Worm (Caenorhabditis elegans) whole organism, L3 larva: Measurements from ENCODE around the gene irld-50.
A peak's percentile ranks its signal among the peaks of the same experiment; 100 is the strongest.

Experiments used
- ZK546.5 ChIP-seq: sonication (generic microtip); optimal IDR thresholded peaks from 2 replicates; lab custom pipeline; 2017; ENCODE audit warnings: missing biosample characterization, missing genetic modification characterization
- ceh-28 ChIP-seq: fragments of 150-350 bp; optimal IDR thresholded peaks from 2 replicates; lab custom pipeline; 2014; ENCODE audit warnings: missing biosample characterization, missing genetic modification reagents, missing genetic modification characterization
- ceh-82 ChIP-seq: fragments of 150-350 bp; optimal IDR thresholded peaks from 2 replicates; lab custom pipeline; 2014; ENCODE audit warnings: missing biosample characterization, missing genetic modification characterization
- ceh-9 ChIP-seq: sonication (generic microtip); optimal IDR thresholded peaks from 2 replicates; lab custom pipeline; 2018; ENCODE audit warnings: missing biosample characterization, missing genetic modification characterization
- elt-1 ChIP-seq: fragments of 150-350 bp; optimal IDR thresholded peaks from 2 replicates; lab custom pipeline; 2014; ENCODE audit warnings: missing biosample characterization, missing genetic modification characterization
- elt-2 ChIP-seq: sonication (generic microtip); optimal IDR thresholded peaks from 2 replicates; lab custom pipeline; 2016; ENCODE audit warnings: missing genetic modification reagents, mild to moderate bottlenecking, missing genetic modification characterization, missing compliant biosample characterization
- elt-3 ChIP-seq, 3 experiments: fragments of 150-350 bp in 1 of 3; sonication (generic microtip) in 2 of 3; optimal IDR thresholded peaks; 2 replicates in 2 of 3; 4 replicates in 1 of 3; lab custom pipeline; 2014 to 2017; ENCODE audit warnings: missing biosample characterization in 3 of 3, missing genetic modification characterization in 3 of 3
- eor-1 ChIP-seq, 2 experiments: fragments of 150-350 bp; optimal IDR thresholded peaks; 2 replicates each; lab custom pipeline; 2014 to 2018; ENCODE audit warnings: missing biosample characterization in 2 of 2, missing genetic modification characterization in 2 of 2
- fkh-10 ChIP-seq: sonication (generic microtip); optimal IDR thresholded peaks from 2 replicates; lab custom pipeline; 2017; ENCODE audit warnings: missing biosample characterization, missing genetic modification reagents, missing genetic modification characterization
- fkh-2 ChIP-seq: fragments of 150-350 bp; optimal IDR thresholded peaks from 2 replicates; lab custom pipeline; 2014; ENCODE audit warnings: missing biosample characterization, missing genetic modification reagents, missing genetic modification characterization
- fos-1 ChIP-seq: fragments of 150-350 bp; optimal IDR thresholded peaks from 2 replicates; lab custom pipeline; 2014; ENCODE audit warnings: missing biosample characterization, missing genetic modification characterization
- jun-1 ChIP-seq: fragments of 150-350 bp; optimal IDR thresholded peaks from 2 replicates; lab custom pipeline; 2014; ENCODE audit warnings: missing biosample characterization, missing genetic modification reagents, missing genetic modification characterization
- lin-15B ChIP-seq: fragments of 150-350 bp; optimal IDR thresholded peaks from 2 replicates; lab custom pipeline; 2014; ENCODE audit warnings: missing biosample characterization, missing genetic modification characterization
- lin-39 ChIP-seq: fragments of 150-350 bp; optimal IDR thresholded peaks from 2 replicates; lab custom pipeline; 2018; ENCODE audit warnings: missing biosample characterization, missing genetic modification reagents, missing genetic modification characterization
- mdl-1 ChIP-seq: fragments of 150-350 bp; optimal IDR thresholded peaks from 2 replicates; lab custom pipeline; 2014; ENCODE audit warnings: missing biosample characterization, missing genetic modification characterization
- mml-1 ChIP-seq: fragments of 150-350 bp; sonication (generic microtip); optimal IDR thresholded peaks from 3 replicates; lab custom pipeline; 2014; ENCODE audit warnings: missing biosample characterization, missing genetic modification characterization
- nfya-1 ChIP-seq: sonication (generic microtip); optimal IDR thresholded peaks from 2 replicates; lab custom pipeline; 2017; ENCODE audit warnings: missing genetic modification characterization, mild to moderate bottlenecking, missing compliant biosample characterization, antibody characterized with exemption, moderate library complexity; ENCODE audit not compliant: insufficient read depth
- nhr-12 ChIP-seq: fragments of 150-350 bp; optimal IDR thresholded peaks from 2 replicates; lab custom pipeline; 2014; ENCODE audit warnings: missing biosample characterization, missing genetic modification characterization
- nhr-25 ChIP-seq: sonication (generic microtip); optimal IDR thresholded peaks from 2 replicates; lab custom pipeline; 2017; ENCODE audit warnings: missing biosample characterization, missing genetic modification characterization
- nhr-28 ChIP-seq: fragments of 150-350 bp; optimal IDR thresholded peaks from 2 replicates; lab custom pipeline; 2014; ENCODE audit warnings: missing biosample characterization, missing genetic modification characterization
- nhr-67 ChIP-seq: fragments of 150-350 bp; optimal IDR thresholded peaks from 2 replicates; lab custom pipeline; 2014; ENCODE audit warnings: missing biosample characterization, missing genetic modification characterization
- nhr-77 ChIP-seq: fragments of 150-350 bp; optimal IDR thresholded peaks from 2 replicates; lab custom pipeline; 2014; ENCODE audit warnings: missing biosample characterization, missing genetic modification characterization
- pha-4 ChIP-seq: fragments of 150-350 bp; optimal IDR thresholded peaks from 2 replicates; lab custom pipeline; 2014; ENCODE audit warnings: missing biosample characterization, missing genetic modification reagents, missing genetic modification characterization
- pqm-1 ChIP-seq: fragments of 150-350 bp; optimal IDR thresholded peaks from 2 replicates; lab custom pipeline; 2017; ENCODE audit warnings: missing biosample characterization, missing genetic modification characterization, inconsistent platforms
- sea-2 ChIP-seq: fragments of 150-350 bp; sonication (generic microtip); optimal IDR thresholded peaks from 4 replicates; lab custom pipeline; 2014; ENCODE audit warnings: missing biosample characterization, missing genetic modification reagents, missing genetic modification characterization
- skn-1 ChIP-seq: fragments of 150-350 bp; optimal IDR thresholded peaks from 2 replicates; lab custom pipeline; 2014; ENCODE audit warnings: missing biosample characterization, missing genetic modification characterization
- snpc-4 ChIP-seq: fragments of 150-350 bp; optimal IDR thresholded peaks from 2 replicates; lab custom pipeline; 2014; ENCODE audit warnings: missing biosample characterization, missing genetic modification characterization
- tbx-2 ChIP-seq: sonication (generic microtip); optimal IDR thresholded peaks from 2 replicates; lab custom pipeline; 2016; ENCODE audit warnings: mild to moderate bottlenecking, missing genetic modification characterization, missing compliant biosample characterization
- unc-39 ChIP-seq: sonication (generic microtip); optimal IDR thresholded peaks from 4 replicates; lab custom pipeline; 2017; ENCODE audit warnings: missing biosample characterization, missing genetic modification characterization
- unc-62 ChIP-seq: fragments of 150-350 bp; sonication (generic microtip); optimal IDR thresholded peaks from 4 replicates; lab custom pipeline; 2014; ENCODE audit warnings: missing biosample characterization, missing genetic modification reagents, missing genetic modification characterization
- zag-1 ChIP-seq: fragments of 150-350 bp; optimal IDR thresholded peaks from 2 replicates; lab custom pipeline; 2014; ENCODE audit warnings: missing biosample characterization, missing genetic modification characterization
- ztf-11 ChIP-seq: fragments of 150-350 bp; optimal IDR thresholded peaks from 2 replicates; lab custom pipeline; 2014; ENCODE audit warnings: missing biosample characterization, missing genetic modification characterization
- ztf-4 ChIP-seq: fragments of 150-350 bp; optimal IDR thresholded peaks from 2 replicates; lab custom pipeline; 2014; ENCODE audit warnings: missing biosample characterization, missing genetic modification characterization

The irld-50 gene

ce11 chrII:2920817-2921458 lies 22.9 kb downstream of the irld-50 start (continued):
- TF ChIP-seq eor-1 (tag; optimal IDR thresholded peaks at IDR 0.05; lab: Kevin White, UChicago) (no peak), ztf-4 (no peak), elt-2 (tag; lab: Kevin White, UChicago) (peak; percentile 36), ZK546.5 (tag; lab: Kevin White, UChicago) (no peak), fkh-10 (GFP tag; lab: Kevin White, UChicago) (peak; percentile 26), ztf-11 (tag; lab: Kevin White, UChicago) (no peak), lin-39 (tag; lab: Kevin White, UChicago) (peak; percentile 6), nhr-77 (tag; lab: Kevin White, UChicago) (no peak), lin-15B (tag; lab: Kevin White, UChicago) (peak; percentile 15)
- TF ChIP-seq, all 47 proteins: peak for 12

DNA sequence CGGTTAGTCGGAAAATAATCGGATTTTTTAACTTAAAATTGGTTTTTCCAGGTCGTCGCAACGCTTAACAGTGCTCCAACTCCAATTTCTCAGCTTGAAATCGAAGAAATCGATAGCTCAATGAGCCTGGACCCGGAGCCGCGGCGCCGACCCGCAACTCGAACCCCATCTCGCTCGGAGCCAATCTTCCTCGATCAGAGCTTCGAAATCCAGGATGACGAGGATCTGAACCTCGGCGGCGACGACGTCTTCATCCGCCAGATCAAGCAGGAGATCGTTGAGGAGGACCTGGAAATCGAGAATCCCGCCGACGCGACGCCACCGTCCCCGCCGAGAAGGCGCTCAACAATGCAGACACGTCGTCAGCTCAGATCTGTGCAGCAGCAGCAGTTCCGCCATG lies 23.6 kb downstream of the irld-50 start:
- TF ChIP-seq sea-2 (GFP tag; lab: Kevin White, UChicago) = no peak

DNA sequence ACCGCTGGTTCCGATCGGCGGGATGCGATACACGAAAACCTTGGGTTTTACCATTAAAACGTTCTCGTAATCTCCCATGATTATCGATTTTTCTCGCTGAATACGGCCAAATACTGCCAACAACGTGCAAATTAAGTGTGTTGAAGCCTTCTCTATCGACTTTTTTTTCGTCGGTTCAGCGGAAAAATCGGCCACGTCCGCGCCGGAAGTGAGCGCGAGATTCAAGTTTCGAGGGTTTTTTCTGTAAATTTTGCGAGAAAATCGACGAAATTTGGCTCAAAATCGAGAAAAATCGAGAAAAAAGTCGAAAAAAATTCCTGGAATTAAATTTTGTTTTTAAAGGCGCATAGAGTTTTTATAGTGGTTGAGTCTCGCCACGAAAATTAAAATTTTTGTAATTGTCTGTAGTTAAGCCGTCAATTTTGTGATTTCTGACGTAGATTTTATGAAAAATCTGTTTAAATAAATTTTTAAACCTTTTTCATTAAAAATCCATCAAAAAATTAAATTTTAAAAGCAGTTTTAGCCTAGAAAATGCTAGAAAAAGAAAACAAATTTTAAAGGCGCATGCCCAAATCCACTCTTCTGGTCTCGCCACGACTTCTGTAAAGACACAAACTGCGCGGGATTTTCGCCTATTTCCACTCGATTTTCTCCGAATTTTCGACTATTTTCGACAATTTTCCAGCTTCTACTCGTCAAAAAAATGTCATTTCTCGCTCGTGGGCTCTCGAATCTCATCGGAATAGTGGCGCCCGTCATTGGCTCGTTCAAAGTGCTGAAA lies 24.6 kb downstream of the irld-50 start, which contains the start of the genes ncap-1 and Y110A2AR.1:
ncap-1 (minus strand) TSS at position 241 of the 784 bp plus-strand sequence.
Y110A2AR.1 (plus strand) TSS at position 637 of the 784 bp plus-strand sequence.
- TF ChIP-seq skn-1 = no peak
- TF ChIP-seq mml-1 (tag; lab: Kevin White, UChicago) = no peak
- peak; percentile 24 for TF ChIP-seq nfya-1 (tag; lab: Kevin White, UChicago)
- peak; percentile 9 for TF ChIP-seq pha-4 (tag; lab: Kevin White, UChicago)
- no peak for TF ChIP-seq elt-1 (tag; lab: Kevin White, UChicago)
- no peak for TF ChIP-seq snpc-4
- TF ChIP-seq fkh-2 (tag; lab: Kevin White, UChicago) = no peak
- TF ChIP-seq nhr-25 = no peak
- no peak for TF ChIP-seq nhr-12
- TF ChIP-seq lin-15B (tag; lab: Kevin White, UChicago) = peak; percentile 10
- TF ChIP-seq sea-2 (GFP tag; lab: Kevin White, UChicago) = no peak
- TF ChIP-seq pqm-1 (tag; lab: Kevin White, UChicago) = no peak
- TF ChIP-seq jun-1 (tag; lab: Kevin White, UChicago) = no peak
- TF ChIP-seq elt-2 (tag; lab: Kevin White, UChicago) = no peak
- TF ChIP-seq zag-1 (tag; lab: Kevin White, UChicago) = no peak
- TF ChIP-seq nhr-28 (tag; lab: Kevin White, UChicago) = no peak

DNA sequence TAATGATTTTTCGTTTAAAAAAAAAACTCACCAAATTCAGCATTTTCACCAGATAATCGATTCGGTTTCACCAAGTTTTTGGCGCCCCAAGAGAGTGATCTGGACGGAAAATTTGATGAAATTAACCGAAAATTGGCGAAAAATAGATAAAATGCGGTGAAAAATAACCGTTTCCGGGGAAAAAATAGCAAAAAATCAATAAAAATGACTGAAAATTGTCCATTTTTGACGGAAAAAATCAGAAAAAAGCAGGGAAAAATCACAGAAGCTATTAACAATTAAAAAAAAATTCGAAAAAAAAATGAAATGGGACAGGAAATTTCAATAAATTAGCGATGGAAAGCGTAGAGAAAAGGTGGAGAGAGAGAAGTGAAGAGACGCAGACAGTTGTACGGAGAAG lies 30.4 kb downstream of the irld-50 start, which contains the start of gene ubc-15:
ubc-15 (minus strand) TSS at position 101 of the 400 bp plus-strand sequence.
- TF ChIP-seq elt-3 (tag; optimal IDR thresholded peaks at IDR 0.05; lab: Kevin White, UChicago) = no peak
- no peak for TF ChIP-seq ceh-9 (tag; lab: Kevin White, UChicago)
- TF ChIP-seq zag-1 (tag; lab: Kevin White, UChicago) = no peak
- TF ChIP-seq unc-39 (tag; lab: Kevin White, UChicago) = no peak
- no peak for TF ChIP-seq sea-2 (GFP tag; lab: Kevin White, UChicago)

DNA sequence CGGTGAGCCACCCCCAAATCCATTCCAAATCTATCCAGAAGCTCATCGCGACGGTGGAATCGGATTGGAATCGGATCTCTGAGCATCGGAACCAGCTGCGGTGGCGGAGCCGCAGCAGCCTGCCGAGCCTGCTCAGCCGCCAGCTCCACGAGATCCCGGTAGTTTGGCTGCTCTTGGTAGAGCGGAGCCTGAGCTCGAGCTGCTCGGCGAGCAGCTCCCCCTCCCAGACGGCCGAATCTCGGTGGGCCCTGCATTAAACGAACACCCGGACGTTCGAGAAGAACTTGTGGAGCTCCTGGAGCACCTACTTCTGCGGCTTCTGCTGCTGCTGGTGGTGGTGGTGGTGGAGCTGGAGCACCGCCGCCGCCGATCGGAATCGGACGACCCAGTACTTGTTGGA lies 40.1 kb downstream of the irld-50 start:
- TF ChIP-seq mdl-1 = no peak
- TF ChIP-seq mml-1 (tag; lab: Kevin White, UChicago) = no peak
- TF ChIP-seq nhr-28 (tag; lab: Kevin White, UChicago) = no peak
- no peak for TF ChIP-seq zag-1 (tag; lab: Kevin White, UChicago)
- TF ChIP-seq skn-1 = no peak
- no peak for TF ChIP-seq tbx-2
- no peak for TF ChIP-seq unc-62 (GFP tag; lab: Kevin White, UChicago)
- TF ChIP-seq nfya-1 (tag; lab: Kevin White, UChicago) = no peak
- no peak for TF ChIP-seq ceh-28
- TF ChIP-seq lin-39 (tag; lab: Kevin White, UChicago) = no peak
- TF ChIP-seq fos-1 (tag; lab: Kevin White, UChicago) = no peak
- TF ChIP-seq pqm-1 (tag; lab: Kevin White, UChicago) = no peak
- TF ChIP-seq ztf-11 (tag; lab: Kevin White, UChicago) = no peak
- no peak for TF ChIP-seq unc-39 (tag; lab: Kevin White, UChicago)
- no peak for TF ChIP-seq nhr-12
- TF ChIP-seq pha-4 (tag; lab: Kevin White, UChicago) = no peak
- no peak for TF ChIP-seq ZK546.5 (tag; lab: Kevin White, UChicago)
- TF ChIP-seq ceh-82 (tag; lab: Kevin White, UChicago) = no peak
- TF ChIP-seq nhr-67 = no peak
- no peak for TF ChIP-seq snpc-4
